Worm (Caenorhabditis elegans) whole organism, L1 larva: ENCODE data around the gene fbl-1.

ENCODE experiments used
- C34B4.2 ChIP-seq: sonication (generic microtip); optimal IDR thresholded peaks from 2 replicates; lab custom pipeline; 2017; ENCODE audit warnings: mild to moderate bottlenecking, missing genetic modification characterization, missing compliant biosample characterization
- ama-1 ChIP-seq: fragments of 150-350 bp; optimal IDR thresholded peaks from 2 replicates; lab custom pipeline; 2014
- ets-5 ChIP-seq: fragments of 200-800 bp; sonication (Bioruptor generic); IDR thresholded peaks from 2 replicates; pipeline ENCODE4 v1.3.6; 2022; ENCODE audit warnings: missing genetic modification characterization, missing compliant biosample characterization
- fkh-10 ChIP-seq: sonication (generic microtip); optimal IDR thresholded peaks from 2 replicates; lab custom pipeline; 2017; ENCODE audit warnings: missing biosample characterization, missing genetic modification reagents, missing genetic modification characterization
- hpl-2 ChIP-seq: fragments of 150-350 bp; optimal IDR thresholded peaks from 2 replicates; lab custom pipeline; 2014; ENCODE audit warnings: missing biosample characterization, missing genetic modification reagents, missing genetic modification characterization
- lir-3 ChIP-seq: sonication (generic microtip); optimal IDR thresholded peaks from 2 replicates; lab custom pipeline; 2016; ENCODE audit warnings: mild to moderate bottlenecking, missing genetic modification characterization, moderate library complexity, missing compliant biosample characterization; ENCODE audit not compliant: poor library complexity
- mep-1 ChIP-seq: fragments of 150-350 bp; optimal IDR thresholded peaks from 2 replicates; lab custom pipeline; 2014; ENCODE audit warnings: missing biosample characterization, missing genetic modification characterization
- nhr-11 ChIP-seq: fragments of 150-350 bp; optimal IDR thresholded peaks from 2 replicates; lab custom pipeline; 2014; ENCODE audit warnings: missing biosample characterization, missing genetic modification characterization
- swsn-7 ChIP-seq: sonication (generic microtip); optimal IDR thresholded peaks from 2 replicates; lab custom pipeline; 2016; ENCODE audit warnings: missing genetic modification characterization, missing compliant biosample characterization
- tlp-1 ChIP-seq: fragments of 150-350 bp; optimal IDR thresholded peaks from 2 replicates; lab custom pipeline; 2014; ENCODE audit warnings: missing biosample characterization, missing genetic modification characterization
- unc-130 ChIP-seq: fragments of 150-350 bp; optimal IDR thresholded peaks from 2 replicates; lab custom pipeline; 2017; ENCODE audit warnings: missing biosample characterization, missing genetic modification characterization, inconsistent platforms

DNA sequence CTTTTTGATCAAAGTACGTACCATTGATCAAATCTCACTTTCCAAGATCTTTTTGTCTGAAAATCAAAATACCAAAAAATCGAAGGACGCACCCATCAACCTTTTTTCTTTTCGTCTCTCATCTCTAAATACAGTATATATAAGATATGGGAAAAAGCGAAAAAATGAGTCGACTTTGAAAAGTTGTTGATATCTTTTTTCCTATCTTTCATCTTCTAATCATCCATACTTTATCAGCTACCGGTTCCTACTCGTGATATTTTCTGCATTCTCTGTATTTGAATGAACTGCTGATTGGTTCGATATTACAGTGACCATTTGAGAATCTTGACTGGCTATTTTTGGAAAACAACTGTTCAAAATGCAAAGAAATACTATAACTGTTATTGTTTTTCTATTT is 23.8 kb upstream of the fbl-1 start, which contains the start of gene C33A12.19:
- TF ChIP-seq fkh-10 (no peak), ama-1 (no peak), unc-130 (tag; lab: Kevin White, UChicago) (no peak), tlp-1 (tag; lab: Kevin White, UChicago) (no peak), ets-5 (GFP tag; lab: Robert Waterston, UW) (no peak), mep-1 (peak; percentile 17), hpl-2 (GFP tag; lab: Kevin White, UChicago) (no peak), lir-3 (tag; lab: Kevin White, UChicago) (no peak), nhr-11 (tag; lab: Kevin White, UChicago) (no peak), swsn-7 (tag; lab: Kevin White, UChicago) (no peak), C34B4.2 (tag; lab: Kevin White, UChicago) (no peak)
